Worm (Caenorhabditis elegans) whole organism, L1 larva: Measurements from ENCODE around the gene T10G3.3.

Experiments used
- swsn-7 ChIP-seq: sonication (generic microtip); optimal IDR thresholded peaks from 2 replicates; lab custom pipeline; 2016; ENCODE audit warnings: missing genetic modification characterization, missing compliant biosample characterization
- unc-62 ChIP-seq: fragments of 150-350 bp; optimal IDR thresholded peaks from 2 replicates; lab custom pipeline; 2014; ENCODE audit warnings: missing biosample characterization, missing genetic modification reagents, missing genetic modification characterization

- no peak for TF ChIP-seq swsn-7 (tag; lab: Kevin White, UChicago)
- no peak for TF ChIP-seq unc-62 (GFP tag; lab: Kevin White, UChicago)
Measured at ce11 chrV:13455448-13455847, 34.6 kb downstream of the T10G3.3 start, which contains the start of gene lurp-3.
